Fruit fly (Drosophila melanogaster) whole organism, embryonic: ENCODE data around the gene alpha-Spec.

Experiments used
- Ada2b ChIP-seq: fragments of 200-800 bp; sonication (Bioruptor generic); IDR thresholded peaks from 2 replicates; pipeline ENCODE4 v1.3.6; 2022; ENCODE audit warnings: missing biosample characterization, missing genetic modification characterization
- Atf3 ChIP-seq: fragments of 200-800 bp; sonication (Bioruptor generic); optimal IDR thresholded peaks from 3 replicates; lab custom pipeline; 2016; ENCODE audit warnings: missing biosample characterization, missing genetic modification characterization
- Awh ChIP-seq: fragments of 200-800 bp; sonication (Bioruptor generic); IDR thresholded peaks from 2 replicates; pipeline ENCODE4, ENCODE4 v1.3.6; 2022; ENCODE audit warnings: missing biosample characterization, missing genetic modification characterization
- CG10979 ChIP-seq: fragments of 200-800 bp; sonication (Bioruptor generic); optimal IDR thresholded peaks from 2 replicates; lab custom pipeline; 2018; ENCODE audit warnings: missing biosample characterization, mild to moderate bottlenecking, missing genetic modification characterization, moderate library complexity
- CG11093 ChIP-seq: fragments of 200-800 bp; sonication (Bioruptor generic); IDR thresholded peaks from 3 replicates; pipeline ENCODE4 v1.3.6; 2022; ENCODE audit warnings: missing biosample characterization, missing genetic modification characterization
- CG12659 ChIP-seq: fragments of 200-800 bp; sonication (Bioruptor generic); optimal IDR thresholded peaks from 3 replicates; lab custom pipeline; 2017; ENCODE audit warnings: mild to moderate bottlenecking, missing biosample characterization, missing genetic modification reagents, missing genetic modification characterization
- CG12942 ChIP-seq: fragments of 200-800 bp; sonication (Bioruptor generic); optimal IDR thresholded peaks from 3 replicates; lab custom pipeline; 2016; ENCODE audit warnings: missing biosample characterization, missing genetic modification characterization
- CG14050 ChIP-seq: fragments of 200-800 bp; sonication (Bioruptor generic); IDR thresholded peaks from 3 replicates; pipeline ENCODE4 v1.3.6; 2022; ENCODE audit warnings: missing biosample characterization, missing genetic modification characterization
- CG15073 ChIP-seq: fragments of 200-800 bp; sonication (Bioruptor generic); optimal IDR thresholded peaks from 2 replicates; lab custom pipeline; 2016; ENCODE audit warnings: missing biosample characterization, missing genetic modification characterization
- CG15269 ChIP-seq: fragments of 200-800 bp; sonication (Bioruptor generic); optimal IDR thresholded peaks from 2 replicates; lab custom pipeline; 2018; ENCODE audit warnings: missing biosample characterization, mild to moderate bottlenecking, missing genetic modification characterization, moderate library complexity
- CG15514 ChIP-seq: fragments of 200-800 bp; sonication (Bioruptor generic); optimal IDR thresholded peaks from 3 replicates; lab custom pipeline; 2017; ENCODE audit warnings: missing biosample characterization, missing genetic modification characterization, mild to moderate bottlenecking, moderate library complexity, missing genetic modification reagents
- CG16813 ChIP-seq: fragments of 200-800 bp; sonication (Bioruptor generic); IDR thresholded peaks from 3 replicates; pipeline ENCODE4 v1.3.6; 2022; ENCODE audit warnings: missing biosample characterization, missing genetic modification characterization; ENCODE audit not compliant: partially characterized antibody
- CG17802 ChIP-seq: fragments of 200-800 bp; sonication (Bioruptor generic); optimal IDR thresholded peaks from 2 replicates; lab custom pipeline; 2018; ENCODE audit warnings: missing biosample characterization, mild to moderate bottlenecking, missing genetic modification characterization, moderate library complexity
- CG1792 ChIP-seq: fragments of 200-800 bp; sonication (Bioruptor generic); optimal IDR thresholded peaks from 2 replicates; lab custom pipeline; 2016; ENCODE audit warnings: missing biosample characterization, missing genetic modification characterization
- CG1832 ChIP-seq: fragments of 200-800 bp; sonication (Bioruptor generic); optimal IDR thresholded peaks from 2 replicates; lab custom pipeline; 2017; ENCODE audit warnings: missing biosample characterization, mild to moderate bottlenecking, missing genetic modification characterization, inconsistent platforms
- CG32767 ChIP-seq: fragments of 200-800 bp; sonication (Bioruptor generic); IDR thresholded peaks from 2 replicates; pipeline ENCODE4 v1.3.6; 2022; ENCODE audit warnings: missing biosample characterization, missing genetic modification characterization
- CG3726 ChIP-seq: fragments of 200-800 bp; sonication (Bioruptor generic); IDR thresholded peaks from 3 replicates; pipeline ENCODE4, ENCODE4 v1.3.6; 2022; ENCODE audit warnings: missing biosample characterization, missing genetic modification characterization
- CG3847 ChIP-seq: fragments of 200-800 bp; sonication (Bioruptor generic); IDR thresholded peaks from 2 replicates; pipeline ENCODE4 v1.3.6; 2022; ENCODE audit warnings: missing biosample characterization, missing genetic modification characterization
- CG3995 ChIP-seq: fragments of 200-800 bp; sonication (Bioruptor generic); optimal IDR thresholded peaks from 3 replicates; lab custom pipeline; 2016; ENCODE audit warnings: missing biosample characterization, missing genetic modification characterization
- CG4404 ChIP-seq: fragments of 200-800 bp; sonication (Bioruptor generic); IDR thresholded peaks from 2 replicates; pipeline ENCODE4 v1.3.6; 2022; ENCODE audit warnings: missing biosample characterization, missing genetic modification characterization
- CG5180 ChIP-seq: fragments of 200-800 bp; sonication (Bioruptor generic); optimal IDR thresholded peaks from 3 replicates; lab custom pipeline; 2017; ENCODE audit warnings: missing biosample characterization, missing genetic modification characterization, mild to moderate bottlenecking, moderate library complexity, missing genetic modification reagents
- CG7928 ChIP-seq: fragments of 200-800 bp; sonication (Bioruptor generic); optimal IDR thresholded peaks from 2 replicates; lab custom pipeline; 2017; ENCODE audit warnings: missing biosample characterization, mild to moderate bottlenecking, missing genetic modification characterization
- D19A ChIP-seq: fragments of 200-800 bp; optimal IDR thresholded peaks from 3 replicates; lab custom pipeline; 2019; ENCODE audit warnings: missing biosample characterization, mild to moderate bottlenecking, missing genetic modification characterization, moderate library complexity
- Dp ChIP-seq: fragments of 200-800 bp; sonication (Bioruptor generic); optimal IDR thresholded peaks from 2 replicates; lab custom pipeline; 2018; ENCODE audit warnings: missing biosample characterization, mild to moderate bottlenecking, missing genetic modification characterization, moderate library complexity
- Hmx ChIP-seq: fragments of 200-800 bp; sonication (Bioruptor generic); optimal IDR thresholded peaks from 2 replicates; lab custom pipeline; 2016; ENCODE audit warnings: missing biosample characterization, missing genetic modification characterization
- Mes4 ChIP-seq: fragments of 200-800 bp; sonication (Bioruptor generic); optimal IDR thresholded peaks from 2 replicates; lab custom pipeline; 2016; ENCODE audit warnings: missing biosample characterization, missing genetic modification characterization
- Nf-YA ChIP-seq: fragments of 200-800 bp; sonication (Bioruptor generic); IDR thresholded peaks from 2 replicates; pipeline ENCODE4 v1.3.6; 2022; ENCODE audit warnings: missing biosample characterization, missing genetic modification characterization
- Oaz ChIP-seq: fragments of 200-800 bp; sonication (Bioruptor generic); IDR thresholded peaks from 2 replicates; pipeline ENCODE4 v1.3.6; 2022; ENCODE audit warnings: missing biosample characterization, missing genetic modification characterization
- Sox100B ChIP-seq: fragments of 200-800 bp; sonication (Bioruptor generic); optimal IDR thresholded peaks from 3 replicates; lab custom pipeline; 2018; ENCODE audit warnings: missing biosample characterization, mild to moderate bottlenecking, missing genetic modification characterization
- Sry-δ ChIP-seq: fragments of 200-800 bp; sonication (Bioruptor generic); optimal IDR thresholded peaks from 2 replicates; lab custom pipeline; 2016; ENCODE audit warnings: missing biosample characterization, missing genetic modification characterization
- Tbp ChIP-seq: fragments of >200 bp; optimal IDR thresholded peaks from 2 replicates; lab custom pipeline; 2018; ENCODE audit warnings: missing biosample characterization, missing genetic modification characterization
- Trl ChIP-seq, 3 experiments: fragments of >200 bp in 2 of 3; fragments of 200-800 bp in 1 of 3; sonication (Bioruptor generic) in 1 of 3; optimal IDR thresholded peaks; 2 replicates in 1 of 3; 3 replicates in 2 of 3; lab custom pipeline; 2016 to 2017; ENCODE audit warnings: missing biosample characterization in 1 of 3, missing genetic modification characterization in 1 of 3
- ab ChIP-seq: fragments of 200-800 bp; sonication (Bioruptor generic); optimal IDR thresholded peaks from 2 replicates; lab custom pipeline; 2016; ENCODE audit warnings: missing biosample characterization, missing genetic modification characterization
- abd-A ChIP-seq: fragments of 200-800 bp; sonication (Bioruptor generic); optimal IDR thresholded peaks from 3 replicates; lab custom pipeline; 2019; ENCODE audit warnings: missing biosample characterization, mild to moderate bottlenecking, missing genetic modification characterization, moderate library complexity
- croc ChIP-seq: fragments of 200-800 bp; sonication (Bioruptor generic); conservative IDR thresholded peaks from 3 replicates; pipeline ENCODE4 v1.3.6; 2022; ENCODE audit warnings: missing biosample characterization, missing genetic modification characterization
- dati ChIP-seq: fragments of 200-800 bp; sonication (Bioruptor generic); IDR thresholded peaks from 2 replicates; pipeline ENCODE4 v1.3.6; 2022; ENCODE audit warnings: missing biosample characterization, missing genetic modification characterization
- dysf ChIP-seq: fragments of 200-800 bp; sonication (Bioruptor generic); IDR thresholded peaks from 3 replicates; pipeline ENCODE4 v1.3.6; 2022; ENCODE audit warnings: missing biosample characterization, missing genetic modification characterization
- en ChIP-seq: fragments of 200-800 bp; sonication (Bioruptor generic); optimal IDR thresholded peaks from 2 replicates; lab custom pipeline; 2016; ENCODE audit warnings: missing biosample characterization, missing genetic modification characterization
- ham ChIP-seq: fragments of 200-800 bp; sonication (Bioruptor generic); IDR thresholded peaks from 2 replicates; pipeline ENCODE4 v1.3.6; 2022; ENCODE audit warnings: missing biosample characterization, missing genetic modification characterization
- inv ChIP-seq: fragments of 200-800 bp; sonication (Bioruptor generic); IDR thresholded peaks from 2 replicates; pipeline ENCODE4 v1.3.6; 2022; ENCODE audit warnings: missing biosample characterization, missing genetic modification characterization; ENCODE audit not compliant: partially characterized antibody
- luna ChIP-seq: fragments of 200-800 bp; sonication (Bioruptor generic); optimal IDR thresholded peaks from 2 replicates; lab custom pipeline; 2016; ENCODE audit warnings: missing biosample characterization, missing genetic modification characterization
- otp ChIP-seq: fragments of 200-800 bp; sonication (Bioruptor generic); IDR thresholded peaks from 3 replicates; pipeline ENCODE4, ENCODE4 v1.3.6; 2022; ENCODE audit warnings: missing biosample characterization, missing genetic modification characterization
- pnt ChIP-seq: fragments of 200-800 bp; sonication (Bioruptor generic); optimal IDR thresholded peaks from 3 replicates; lab custom pipeline; 2016; ENCODE audit warnings: missing biosample characterization, missing genetic modification characterization
- pzg ChIP-seq: fragments of 200-800 bp; sonication (Bioruptor generic); optimal IDR thresholded peaks from 3 replicates; lab custom pipeline; 2018; ENCODE audit warnings: missing biosample characterization, mild to moderate bottlenecking, missing genetic modification characterization, moderate library complexity
- sc ChIP-seq, 3 experiments: fragments of >200 bp in 2 of 3; fragments of 200-800 bp in 1 of 3; sonication (Bioruptor generic) in 1 of 3; optimal IDR thresholded peaks; 2 replicates in 2 of 3; 3 replicates in 1 of 3; lab custom pipeline; 2017; ENCODE audit warnings: mild to moderate bottlenecking in 1 of 3, missing biosample characterization in 1 of 3, missing genetic modification characterization in 1 of 3, missing genetic modification reagents in 1 of 3
- scrt ChIP-seq: fragments of 200-800 bp; sonication (Bioruptor generic); optimal IDR thresholded peaks from 2 replicates; lab custom pipeline; 2018; ENCODE audit warnings: missing biosample characterization, mild to moderate bottlenecking, missing genetic modification characterization, moderate library complexity
- seq ChIP-seq: fragments of 200-800 bp; sonication (Bioruptor generic); IDR thresholded peaks from 2 replicates; pipeline ENCODE4 v1.3.6; 2022; ENCODE audit warnings: missing biosample characterization, missing genetic modification characterization
- slp2 ChIP-seq: fragments of 200-800 bp; sonication (Bioruptor generic); optimal IDR thresholded peaks from 2 replicates; lab custom pipeline; 2016; ENCODE audit warnings: missing biosample characterization, missing genetic modification characterization
- vnd ChIP-seq: fragments of 200-800 bp; sonication (Bioruptor generic); IDR thresholded peaks from 3 replicates; pipeline ENCODE4 v1.3.6; 2022; ENCODE audit warnings: missing biosample characterization, missing genetic modification characterization; ENCODE audit not compliant: partially characterized antibody
- wor ChIP-seq: fragments of 200-800 bp; sonication (Bioruptor generic); IDR thresholded peaks from 2 replicates; pipeline ENCODE4 v1.3.6; 2022; ENCODE audit warnings: missing biosample characterization, missing genetic modification characterization
- zen ChIP-seq: fragments of 200-800 bp; sonication (Bioruptor generic); optimal IDR thresholded peaks from 3 replicates; lab custom pipeline; 2018; ENCODE audit warnings: missing biosample characterization, mild to moderate bottlenecking, missing genetic modification characterization, moderate library complexity

alpha-Spec gene

dm6 chr3L:1730873-1731272, 64.3 kb downstream of the alpha-Spec start, which contains the start of gene drpr (continued):
- TF ChIP-seq zen (peak; percentile 41), CG12659 (peak; percentile 78), Tbp (no peak), CG1792 (GFP tag; lab: Kevin White, UChicago) (no peak), CG17802 (tag; lab: Kevin White, UChicago) (no peak), slp2 (GFP tag; lab: Kevin White, UChicago) (no peak), CG16813 (GFP tag; lab: Robert Waterston, UW) (0 out of 3 replicates have a peak, but pooled peaks have one; percentile 38), otp (GFP tag; lab: Robert Waterston, UW) (no peak), Atf3 (no peak), Trl (optimal IDR thresholded peaks at IDR 0.05; lab: Kevin White, UChicago) (no peak), Trl (GFP tag; optimal IDR thresholded peaks at IDR 0.05; lab: Kevin White, UChicago) (peak; percentile 2), CG4404 (GFP tag; lab: Robert Waterston, UW) (no peak), CG15073 (GFP tag; lab: Kevin White, UChicago) (no peak), Awh (GFP tag; lab: Robert Waterston, UW) (no peak), Sry-δ (GFP tag; lab: Kevin White, UChicago) (peak; percentile 32), en (no peak), CG12942 (no peak), CG1832 (GFP tag; lab: Kevin White, UChicago) (no peak), seq (GFP tag; lab: Robert Waterston, UW) (no peak), CG10979 (tag; lab: Kevin White, UChicago) (peak; percentile 20), inv (GFP tag; lab: Robert Waterston, UW) (no peak), Nf-YA (GFP tag; lab: Robert Waterston, UW) (no peak), wor (GFP tag; lab: Robert Waterston, UW) (no peak), CG11093 (GFP tag; lab: Robert Waterston, UW) (no peak), dati (GFP tag; lab: Robert Waterston, UW) (no peak), pzg (GFP tag; lab: Kevin White, UChicago) (peak; percentile 90), ab (GFP tag; lab: Kevin White, UChicago) (no peak), CG32767 (GFP tag; lab: Robert Waterston, UW) (no peak), CG14050 (GFP tag; lab: Robert Waterston, UW) (no peak), CG3847 (no peak), Sox100B (GFP tag; lab: Kevin White, UChicago) (peak; percentile 24), scrt (GFP tag; lab: Kevin White, UChicago) (peak; percentile 31), abd-A (tag; lab: Kevin White, UChicago) (peak; percentile 42), CG5180 (no peak), CG15514 (peak; percentile 82), D19A (tag; lab: Kevin White, UChicago) (peak; percentile 26), luna (GFP tag; lab: Kevin White, UChicago) (no peak), Mes4 (GFP tag; lab: Kevin White, UChicago) (peak; percentile 19), ham (no peak), pnt (no peak), Hmx (GFP tag; lab: Kevin White, UChicago) (no peak), dysf (GFP tag; lab: Robert Waterston, UW) (no peak), CG3995 (GFP tag; lab: Kevin White, UChicago) (peak; percentile 99), Oaz (GFP tag; lab: Robert Waterston, UW) (no peak), CG15269 (tag; lab: Kevin White, UChicago) (no peak), vnd (GFP tag; lab: Robert Waterston, UW) (no peak), sc (optimal IDR thresholded peaks at IDR 0.05; lab: Kevin White, UChicago) (no peak), sc (GFP tag; optimal IDR thresholded peaks at IDR 0.05; lab: Kevin White, UChicago) (no peak), CG7928 (GFP tag; lab: Kevin White, UChicago) (no peak), croc (no peak), Ada2b (GFP tag; lab: Robert Waterston, UW) (no peak), Dp (GFP tag; lab: Kevin White, UChicago) (peak; percentile 71), CG3726 (GFP tag; lab: Robert Waterston, UW) (no peak)
